Worm (Caenorhabditis elegans) whole organism, young adult: ENCODE data around the gene sup-12.

Experiments used
- mes-4 ChIP-seq: sonication (generic microtip); optimal IDR thresholded peaks from 2 replicates; lab custom pipeline; 2016; ENCODE audit warnings: missing genotype, missing genetic modification characterization, missing compliant biosample characterization
- nhr-90 ChIP-seq: sonication (generic microtip); optimal IDR thresholded peaks from 2 replicates; lab custom pipeline; 2016; ENCODE audit warnings: missing genotype, mild to moderate bottlenecking, missing genetic modification characterization, missing compliant biosample characterization

DNA sequence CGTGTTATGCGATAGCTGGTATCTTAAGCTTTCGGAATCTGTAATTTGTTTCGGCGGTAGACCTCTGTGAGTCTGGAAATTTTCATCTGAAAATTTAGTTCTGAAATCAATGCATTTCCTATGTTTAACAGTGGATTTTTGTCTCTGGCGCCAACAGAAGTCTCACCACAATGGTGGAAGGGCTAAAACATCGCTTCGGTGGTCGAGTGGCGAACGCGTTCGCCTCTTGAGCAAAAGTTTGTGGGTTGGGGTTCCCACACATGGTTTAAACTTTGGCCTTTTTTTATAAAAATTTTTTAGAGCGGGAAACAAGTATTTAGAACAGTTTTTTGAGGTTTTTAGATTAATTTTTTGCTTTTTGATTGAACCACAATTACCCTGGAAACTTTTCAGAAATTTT, 45.4 kb downstream of the sup-12 start:
- TF ChIP-seq mes-4 (tag; lab: Kevin White, UChicago) (no peak), nhr-90 (tag; lab: Kevin White, UChicago) (no peak)
